Fruit fly (Drosophila melanogaster): ENCODE measurements around the gene Galphaf.

Galphaf gene

dm6 chr3L:16661167-16662109 is 6.3 kb downstream of the Galphaf start, which contains the start of gene Baldspot (continued):
- no peak for TF ChIP-seq prd (optimal IDR thresholded peaks at IDR 0.05)
- TF ChIP-seq prd (GFP tag; IDR thresholded peaks at IDR 0.05) = peak; percentile 81
- TF ChIP-seq Dip3 (GFP tag; optimal IDR thresholded peaks at IDR 0.05) = peak; percentile 55
- TF ChIP-seq tup (GFP tag; optimal IDR thresholded peaks at IDR 0.05) = no peak
- TF ChIP-seq Mes4 (GFP tag; optimal IDR thresholded peaks at IDR 0.05) = peak; percentile 53
- no peak for TF ChIP-seq CG4617 (GFP tag; optimal IDR thresholded peaks at IDR 0.05; ENCODE audit: borderline replicate concordance)
- TF ChIP-seq Dad (GFP tag; optimal IDR thresholded peaks at IDR 0.05) = peak; percentile 77
- TF ChIP-seq CG1792 (GFP tag; optimal IDR thresholded peaks at IDR 0.05) = peak; percentile 68
- TF ChIP-seq CG9727 (GFP tag; optimal IDR thresholded peaks at IDR 0.05) = peak; percentile 91
- peak; percentile 48 for TF ChIP-seq ash1 (GFP tag; optimal IDR thresholded peaks at IDR 0.05)
- peak; percentile 70 for TF ChIP-seq HLH3B (GFP tag; IDR thresholded peaks at IDR 0.05)
- peak; percentile 94 for TF ChIP-seq CG15514 (GFP tag; optimal IDR thresholded peaks at IDR 0.05)
- TF ChIP-seq dysf (GFP tag; IDR thresholded peaks at IDR 0.05) = peak; percentile 84
- TF ChIP-seq CG17328 (GFP tag; IDR thresholded peaks at IDR 0.05) = peak; percentile 41; the same call in 1 of the 2 replicates
- peak; percentile 14 for TF ChIP-seq az2 (GFP tag; optimal IDR thresholded peaks at IDR 0.05)
- TF ChIP-seq CG7556 (GFP tag; optimal IDR thresholded peaks at IDR 0.05) = peak; percentile 84
- TF ChIP-seq HmgZ (tag; optimal IDR thresholded peaks at IDR 0.05) = peak; percentile 82
- peak; percentile 82 for TF ChIP-seq stwl (tag; optimal IDR thresholded peaks at IDR 0.05)
- peak; percentile 57; the same call in 1 of the 3 replicates for TF ChIP-seq Mrtf (GFP tag; IDR thresholded peaks at IDR 0.05)
- TF ChIP-seq CG6765 (GFP tag; optimal IDR thresholded peaks at IDR 0.05) = peak; percentile 88
- peak; percentile 16 for TF ChIP-seq CG1529 (GFP tag; optimal IDR thresholded peaks at IDR 0.05)
- peak; percentile 60 for TF ChIP-seq CG17802 (tag; optimal IDR thresholded peaks at IDR 0.05)
- peak; percentile 67 for TF ChIP-seq vvl (GFP tag; IDR thresholded peaks at IDR 0.05)
- TF ChIP-seq dmrt11E (tag; optimal IDR thresholded peaks at IDR 0.05) = peak; percentile 34
- TF ChIP-seq vfl (GFP tag; optimal IDR thresholded peaks at IDR 0.05) = no peak
- peak; percentile 72 for TF ChIP-seq CG17359 (tag; optimal IDR thresholded peaks at IDR 0.05)
- peak; percentile 86 for TF ChIP-seq Sox100B (GFP tag; optimal IDR thresholded peaks at IDR 0.05)
- peak; percentile 80 for TF ChIP-seq CG6813 (GFP tag; optimal IDR thresholded peaks at IDR 0.05)
- TF ChIP-seq jumu (GFP tag; optimal IDR thresholded peaks at IDR 0.05) = peak; percentile 68
- no peak for TF ChIP-seq CG4730 (GFP tag; IDR thresholded peaks at IDR 0.05)
- no peak for TF ChIP-seq seq (GFP tag; IDR thresholded peaks at IDR 0.05)
- TF ChIP-seq Trl (optimal IDR thresholded peaks at IDR 0.05) = peak; percentile 51 to 78
- peak; percentile 78 for TF ChIP-seq Trl (GFP tag; optimal IDR thresholded peaks at IDR 0.05)
- 0 out of 2 replicates have a peak, but pooled peaks have one; percentile 15 for TF ChIP-seq inv (GFP tag; IDR thresholded peaks at IDR 0.05; ENCODE audit: partially characterized antibody)
- TF ChIP-seq CG2712 (tag; optimal IDR thresholded peaks at IDR 0.05) = peak; percentile 75
- TF ChIP-seq CG12659 (GFP tag; optimal IDR thresholded peaks at IDR 0.05) = peak; percentile 87
- TF ChIP-seq E2f2 (GFP tag; IDR thresholded peaks at IDR 0.05) = peak; percentile 74
- TF ChIP-seq Xbp1 (GFP tag; optimal IDR thresholded peaks at IDR 0.05) = peak; percentile 36
- no peak for TF ChIP-seq CG9876 (GFP tag; optimal IDR thresholded peaks at IDR 0.05)
- TF ChIP-seq CG31365 (tag; optimal IDR thresholded peaks at IDR 0.05) = peak; percentile 81
- TF ChIP-seq cas (GFP tag; IDR thresholded peaks at IDR 0.05) = 0 out of 2 replicates have a peak, but pooled peaks have one; percentile 24
- peak in 1 of 2 experiments; percentile 53 for TF ChIP-seq pan (optimal IDR thresholded peaks at IDR 0.05)
- peak in 1 of 2 experiments; percentile 64 for TF ChIP-seq pan (GFP tag; optimal IDR thresholded peaks at IDR 0.05 in 1 of 2, IDR thresholded peaks at IDR 0.05 in 1 of 2)
- TF ChIP-seq Dp (GFP tag; optimal IDR thresholded peaks at IDR 0.05) = peak; percentile 56
- peak; percentile 92 for TF ChIP-seq HHEX (GFP tag; optimal IDR thresholded peaks at IDR 0.05)
- peak; percentile 10 for TF ChIP-seq CG30020 (tag; optimal IDR thresholded peaks at IDR 0.05)
- peak; percentile 45 for TF ChIP-seq CG10959 (GFP tag; IDR thresholded peaks at IDR 0.05)
- TF ChIP-seq Fer1 (GFP tag; optimal IDR thresholded peaks at IDR 0.05) = peak; percentile 90
- TF ChIP-seq Nf-YA (GFP tag; IDR thresholded peaks at IDR 0.05) = peak; percentile 47; the same call in 1 of the 2 replicates

All from whole organism, embryonic.